Worm (Caenorhabditis elegans): ENCODE data around the gene nars-2.

- TF ChIP-seq tbx-11 (GFP tag; IDR thresholded peaks at IDR 0.05) = no peak
- TF ChIP-seq flt-1 (GFP tag; IDR thresholded peaks at IDR 0.05) = no peak
- no peak for TF ChIP-seq hmg-4 (GFP tag; optimal IDR thresholded peaks at IDR 0.05)
- no peak for TF ChIP-seq aly-1 (tag; optimal IDR thresholded peaks at IDR 0.05)
- no peak for TF ChIP-seq ama-1 (optimal IDR thresholded peaks at IDR 0.05)
- TF ChIP-seq hmbx-1 (tag; optimal IDR thresholded peaks at IDR 0.05) = no peak
- no peak for TF ChIP-seq F13C5.2 (tag; optimal IDR thresholded peaks at IDR 0.05)
- TF ChIP-seq hnd-1 (tag; optimal IDR thresholded peaks at IDR 0.05) = no peak
- TF ChIP-seq sea-1 (GFP tag; conservative IDR thresholded peaks at IDR 0.05) = no peak
- no peak for TF ChIP-seq ets-7 (tag; optimal IDR thresholded peaks at IDR 0.05)
- TF ChIP-seq ceh-13 (GFP tag; optimal IDR thresholded peaks at IDR 0.05) = no peak
- no peak for TF ChIP-seq pes-1 (GFP tag; IDR thresholded peaks at IDR 0.05)
- no peak for TF ChIP-seq scrt-1 (GFP tag; IDR thresholded peaks at IDR 0.05)
Measured at ce11 chrIII:11500647-11501046, at the start of gene nars-2.
